Worm (Caenorhabditis elegans) whole organism, dauer: Measurements from ENCODE around the gene F31E9.6.
"Not testable (repeated sequence)": the region's sequence is repeated elsewhere in the genome, so short reads cannot be mapped to it uniquely, and the experiment has no call there.

Source experiments
- unc-62 ChIP-seq: sonication (generic microtip); optimal IDR thresholded peaks from 2 replicates; lab custom pipeline; 2017; ENCODE audit warnings: missing biosample characterization, missing genetic modification reagents, missing genetic modification characterization

Gene F31E9.6

ce11 chrV:17302754-17303153 lies 12.2 kb downstream of the F31E9.6 start, which contains the start of gene sri-70:
sri-70 (plus strand) TSS chrV:17303054.
- no peak for TF ChIP-seq unc-62 (GFP tag; lab: Kevin White, UChicago)

- no peak for TF ChIP-seq unc-62 (GFP tag; lab: Kevin White, UChicago)
These were observed 13.6 kb downstream of the F31E9.6 start, which contains the start of gene K10G4.5 for ce11 chrV:17301375-17301774. K10G4.5 (minus strand) TSS chrV:17301475.

ce11 chrV:17298657-17299056 lies 16.3 kb downstream of the F31E9.6 start:
- no peak for TF ChIP-seq unc-62 (GFP tag; lab: Kevin White, UChicago)

- no peak for TF ChIP-seq unc-62 (GFP tag; lab: Kevin White, UChicago)
These were observed 18.5 kb downstream of the F31E9.6 start for ce11 chrV:17296443-17296842.

- no peak for TF ChIP-seq unc-62 (GFP tag; lab: Kevin White, UChicago)
These were observed 22.2 kb downstream of the F31E9.6 start for ce11 chrV:17292740-17293139.

- TF ChIP-seq unc-62 (GFP tag; lab: Kevin White, UChicago), result no peak
These were observed 30.8 kb downstream of the F31E9.6 start for ce11 chrV:17284159-17284558.

ce11 chrV:17273249-17273648 lies 41.7 kb downstream of the F31E9.6 start, which contains the start of gene K10G4.10:
K10G4.10 (plus strand) TSS chrV:17273549.
- TF ChIP-seq unc-62 (GFP tag; lab: Kevin White, UChicago), result no peak

ce11 chrV:17272112-17272511 lies 42.8 kb downstream of the F31E9.6 start:
- no peak for TF ChIP-seq unc-62 (GFP tag; lab: Kevin White, UChicago)

ce11 chrV:17264855-17265254 lies 50.1 kb downstream of the F31E9.6 start, which contains the start of gene K10G4.3:
K10G4.3 (minus strand) TSS chrV:17264955.
- TF ChIP-seq unc-62 (GFP tag; lab: Kevin White, UChicago), result not testable (repeated sequence)
